Fruit fly (Drosophila melanogaster) whole organism, pupa: ENCODE results near the gene CG17139.

Source experiments
- CG12605 ChIP-seq: fragments of 200-800 bp; sonication (Bioruptor generic); IDR thresholded peaks from 2 replicates; pipeline ENCODE4 v1.3.6; 2022; ENCODE audit warnings: missing biosample characterization, missing genetic modification characterization
- CG14655 ChIP-seq: fragments of 200-800 bp; sonication (Bioruptor generic); optimal IDR thresholded peaks from 3 replicates; lab custom pipeline; 2017; ENCODE audit warnings: mild to moderate bottlenecking, missing biosample characterization, missing genetic modification reagents, missing genetic modification characterization
- CG15710 ChIP-seq: fragments of 200-800 bp; sonication (Bioruptor generic); optimal IDR thresholded peaks from 2 replicates; lab custom pipeline; 2018; ENCODE audit warnings: missing biosample characterization, mild to moderate bottlenecking, missing genetic modification characterization, moderate library complexity
- CG17806 ChIP-seq: fragments of 200-800 bp; sonication (Bioruptor generic); optimal IDR thresholded peaks from 2 replicates; lab custom pipeline; 2018; ENCODE audit warnings: missing biosample characterization, mild to moderate bottlenecking, missing genetic modification characterization, moderate library complexity
- CG34367 ChIP-seq: fragments of 200-800 bp; sonication (Bioruptor generic); optimal IDR thresholded peaks from 2 replicates; lab custom pipeline; 2018; ENCODE audit warnings: missing biosample characterization, mild to moderate bottlenecking, missing genetic modification characterization
- D1 ChIP-seq: fragments of 200-800 bp; sonication (Bioruptor generic); optimal IDR thresholded peaks from 2 replicates; lab custom pipeline; 2018; ENCODE audit warnings: missing biosample characterization, mild to moderate bottlenecking, missing genetic modification characterization, moderate library complexity
- EcR ChIP-seq: fragments of 200-800 bp; sonication (Bioruptor generic); optimal IDR thresholded peaks from 3 replicates; lab custom pipeline; 2019; ENCODE audit warnings: missing biosample characterization, missing genetic modification characterization, mild to moderate bottlenecking, moderate library complexity, missing genetic modification reagents
- Ets98B ChIP-seq: fragments of 200-800 bp; sonication (Bioruptor generic); IDR thresholded peaks from 2 replicates; pipeline ENCODE4 v1.3.6; 2022; ENCODE audit warnings: missing biosample characterization, missing genetic modification characterization
- Snoo ChIP-seq: fragments of 200-800 bp; sonication (Bioruptor generic); optimal IDR thresholded peaks from 3 replicates; lab custom pipeline; 2017; ENCODE audit warnings: missing biosample characterization, mild to moderate bottlenecking, missing genetic modification characterization, inconsistent platforms
- fd96Ca ChIP-seq: fragments of 200-800 bp; sonication (Bioruptor generic); IDR thresholded peaks from 3 replicates; pipeline ENCODE4 v1.3.6; 2022; ENCODE audit warnings: missing biosample characterization, missing genetic modification characterization
- gl ChIP-seq: fragments of 200-800 bp; sonication (Bioruptor generic); optimal IDR thresholded peaks from 2 replicates; lab custom pipeline; 2018; ENCODE audit warnings: missing biosample characterization, mild to moderate bottlenecking, missing genetic modification characterization

dm6 chr2L:10846944-10847343 is 1.5 kb upstream of the CG17139 start, which contains the start of gene Porin2:
- TF ChIP-seq CG14655 (GFP tag; lab: Kevin White, UChicago) (no peak), CG17806 (tag; lab: Kevin White, UChicago) (no peak), CG12605 (no peak), CG15710 (tag; lab: Kevin White, UChicago) (no peak), D1 (tag; lab: Kevin White, UChicago) (no peak), EcR (no peak), CG34367 (tag; lab: Kevin White, UChicago) (no peak), Ets98B (no peak), fd96Ca (GFP tag; lab: Robert Waterston, UW) (no peak), Snoo (tag; lab: Kevin White, UChicago) (no peak), gl (tag; lab: Kevin White, UChicago) (no peak)
